Worm (Caenorhabditis elegans): ENCODE data around the gene wdr-37.
"Not testable (repeated sequence)": the region's sequence is repeated elsewhere in the genome, so short reads cannot be mapped to it uniquely, and the experiment has no call there.

wdr-37 gene

ce11 chrIII:5639893-5640292, 40.0 kb upstream of the wdr-37 start (continued):
- no peak for TF ChIP-seq ama-1 (optimal IDR thresholded peaks at IDR 0.05)
- no peak for TF ChIP-seq zag-1 (tag; optimal IDR thresholded peaks at IDR 0.05)
- no peak for TF ChIP-seq T20F7.1 (GFP tag; optimal IDR thresholded peaks at IDR 0.05)
- no peak for TF ChIP-seq nhr-42 (GFP tag; IDR thresholded peaks at IDR 0.05)
- TF ChIP-seq aha-1 (tag): peak; percentile 59
- no peak for TF ChIP-seq attf-4 (tag; optimal IDR thresholded peaks at IDR 0.05)
- TF ChIP-seq ztf-7 (tag; optimal IDR thresholded peaks at IDR 0.05): no peak
- no peak for TF ChIP-seq tra-1 (GFP tag; IDR thresholded peaks at IDR 0.05)
- TF ChIP-seq lin-15B (tag; optimal IDR thresholded peaks at IDR 0.05): no peak
- peak; percentile 71 for TF ChIP-seq hlh-30 (tag; optimal IDR thresholded peaks at IDR 0.05; ENCODE audit: insufficient read depth)
- no peak for TF ChIP-seq tag-97 (GFP tag; IDR thresholded peaks at IDR 0.05)
- peak; percentile 23 for TF ChIP-seq mes-2 (tag; optimal IDR thresholded peaks at IDR 0.05; ENCODE audit: poor library complexity, severe bottlenecking)
- TF ChIP-seq Y75B8A.6 (GFP tag; IDR thresholded peaks at IDR 0.05): no peak
- TF ChIP-seq ceh-28 (tag; optimal IDR thresholded peaks at IDR 0.05): no peak
- TF ChIP-seq daf-16 (GFP tag; optimal IDR thresholded peaks at IDR 0.05): no peak
- TF ChIP-seq daf-16 (tag; optimal IDR thresholded peaks at IDR 0.05): no peak
- no peak for TF ChIP-seq F49E8.2 (tag; optimal IDR thresholded peaks at IDR 0.05; ENCODE audit: borderline replicate concordance)
- TF ChIP-seq unc-62 (GFP tag; optimal IDR thresholded peaks at IDR 0.05 in 1 of 2): peak in 1 of 2 experiments; percentile 47
- TF ChIP-seq unc-62 (tag; optimal IDR thresholded peaks at IDR 0.05): no peak
- TF ChIP-seq ceh-32 (tag; optimal IDR thresholded peaks at IDR 0.05; ENCODE audit: poor library complexity): no peak
- TF ChIP-seq fos-1 (tag; optimal IDR thresholded peaks at IDR 0.05): no peak

- peak; percentile 94 for TF ChIP-seq Y48G9A.11 (GFP tag; IDR thresholded peaks at IDR 0.05)
- TF ChIP-seq T26A8.4 (GFP tag; IDR thresholded peaks at IDR 0.05): peak; percentile 81
- peak; percentile 86 for TF ChIP-seq egl-43 (GFP tag; IDR thresholded peaks at IDR 0.05)
- 0 out of 2 replicates have a peak, but pooled peaks have one; percentile 29 for TF ChIP-seq zip-11 (GFP tag; IDR thresholded peaks at IDR 0.05)
- TF ChIP-seq hlh-11 (tag; optimal IDR thresholded peaks at IDR 0.05): peak; percentile 1
- peak; percentile 40; the same call in 1 of the 2 replicates for TF ChIP-seq vab-7 (GFP tag; IDR thresholded peaks at IDR 0.05)
- TF ChIP-seq set-16 (GFP tag; IDR thresholded peaks at IDR 0.05): peak; percentile 99
- 0 out of 2 replicates have a peak, but pooled peaks have one; percentile 44 for TF ChIP-seq dmd-8 (GFP tag; IDR thresholded peaks at IDR 0.05)
- peak; percentile 60; the same call in 1 of the 2 replicates for TF ChIP-seq php-3 (GFP tag; IDR thresholded peaks at IDR 0.05)
- peak; percentile 85 for TF ChIP-seq ceh-44 (GFP tag; IDR thresholded peaks at IDR 0.05)
- peak; percentile 81 for TF ChIP-seq hmg-1.1 (GFP tag; IDR thresholded peaks at IDR 0.05)
- TF ChIP-seq nhr-41 (GFP tag; IDR thresholded peaks at IDR 0.05): 0 out of 2 replicates have a peak, but pooled peaks have one; percentile 26
- peak; percentile 3 for TF ChIP-seq mes-2 (tag; optimal IDR thresholded peaks at IDR 0.05; ENCODE audit: poor library complexity, severe bottlenecking)
- peak; percentile 73; the same call in 1 of the 2 replicates for TF ChIP-seq pha-4 (GFP tag; IDR thresholded peaks at IDR 0.05)
- TF ChIP-seq pha-4 (tag; optimal IDR thresholded peaks at IDR 0.05): not testable (repeated sequence)
- TF ChIP-seq dmd-6 (GFP tag; IDR thresholded peaks at IDR 0.05): peak; percentile 69
- peak; percentile 83 for TF ChIP-seq lin-38 (GFP tag; IDR thresholded peaks at IDR 0.05)
- TF ChIP-seq lin-1 (GFP tag; IDR thresholded peaks at IDR 0.05): peak; percentile 39; the same call in 1 of the 2 replicates
- TF ChIP-seq madf-9 (GFP tag; conservative IDR thresholded peaks at IDR 0.05): peak; percentile 47; the same call in 1 of the 2 replicates
- peak; percentile 94 for TF ChIP-seq snpc-1.2 (GFP tag; IDR thresholded peaks at IDR 0.05)
- TF ChIP-seq saeg-2 (GFP tag; IDR thresholded peaks at IDR 0.05): peak; percentile 75; the same call in 1 of the 2 replicates
- TF ChIP-seq arid-1 (GFP tag; conservative IDR thresholded peaks at IDR 0.05): peak; percentile 79
- 0 out of 2 replicates have a peak, but pooled peaks have one; percentile 23 for TF ChIP-seq ctbp-1 (GFP tag; IDR thresholded peaks at IDR 0.05)
- peak; percentile 65 for TF ChIP-seq lim-7 (GFP tag; IDR thresholded peaks at IDR 0.05)
- peak; percentile 56; the same call in 1 of the 2 replicates for TF ChIP-seq tra-1 (GFP tag; IDR thresholded peaks at IDR 0.05)
These were observed 37.5 kb upstream of the wdr-37 start for ce11 chrIII:5637297-5637876.
